Worm (Caenorhabditis elegans): Measurements from ENCODE around the gene wrt-6.

wrt-6 gene

DNA sequence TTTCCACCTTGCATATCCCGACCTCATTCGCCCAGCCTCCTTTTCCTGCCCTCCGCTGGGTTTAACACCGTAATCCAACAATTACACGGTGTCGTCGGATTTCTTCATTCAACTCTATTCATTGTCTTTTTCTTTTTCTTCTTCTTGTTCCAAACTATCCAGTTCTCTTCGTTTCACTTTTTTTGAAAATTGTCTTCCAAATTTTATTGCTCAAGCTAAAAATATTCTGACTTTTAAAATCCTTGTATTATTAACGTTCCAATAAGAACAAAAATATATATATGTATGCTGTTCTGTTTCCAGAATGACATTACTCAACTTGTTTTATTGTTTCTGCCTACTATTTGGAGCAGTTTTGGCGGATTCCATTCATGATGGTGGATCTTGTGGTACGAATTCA, at the start of gene wrt-6:
Gene wrt-6, plus strand, starts transcription at position 301 of the 400 bp plus-strand sequence.
- TF ChIP-seq unc-62 (GFP tag; optimal IDR thresholded peaks at IDR 0.05): no peak

DNA sequence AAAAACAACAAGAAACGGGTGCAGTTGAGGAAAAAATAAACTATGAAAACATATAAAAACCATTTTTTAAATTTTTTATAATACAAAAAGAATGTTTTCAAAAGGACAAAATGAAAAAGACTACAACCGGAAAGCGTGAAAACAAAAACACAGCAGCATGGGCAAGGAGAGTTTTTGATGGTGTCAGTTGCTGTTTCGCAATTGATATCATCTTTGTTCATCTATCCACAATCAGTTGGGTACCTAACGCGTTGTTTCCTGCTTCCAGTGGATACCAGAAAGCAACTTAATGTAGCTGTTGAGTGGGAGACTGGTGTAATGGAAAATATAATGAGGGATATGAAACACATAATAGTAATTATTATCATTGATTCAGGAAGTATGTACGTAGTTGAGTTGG, 40.2 kb upstream of the wrt-6 start:
- no peak for TF ChIP-seq unc-62 (GFP tag; optimal IDR thresholded peaks at IDR 0.05)

- TF ChIP-seq unc-62 (GFP tag; optimal IDR thresholded peaks at IDR 0.05): no peak
Observed at ce11 chrX:3440308-3440707, 39.7 kb upstream of the wrt-6 start.

- TF ChIP-seq unc-62 (GFP tag; optimal IDR thresholded peaks at IDR 0.05): no peak
Observed at ce11 chrX:3441539-3441938, 38.5 kb upstream of the wrt-6 start, which contains the start of gene ZK813.3. ZK813.3 (plus strand) TSS chrX:3441839.

- no peak for TF ChIP-seq unc-62 (GFP tag; optimal IDR thresholded peaks at IDR 0.05)
Observed at ce11 chrX:3443526-3443925, 36.5 kb upstream of the wrt-6 start, which contains the start of gene ZK813.2. ZK813.2 (plus strand) TSS chrX:3443826.

DNA sequence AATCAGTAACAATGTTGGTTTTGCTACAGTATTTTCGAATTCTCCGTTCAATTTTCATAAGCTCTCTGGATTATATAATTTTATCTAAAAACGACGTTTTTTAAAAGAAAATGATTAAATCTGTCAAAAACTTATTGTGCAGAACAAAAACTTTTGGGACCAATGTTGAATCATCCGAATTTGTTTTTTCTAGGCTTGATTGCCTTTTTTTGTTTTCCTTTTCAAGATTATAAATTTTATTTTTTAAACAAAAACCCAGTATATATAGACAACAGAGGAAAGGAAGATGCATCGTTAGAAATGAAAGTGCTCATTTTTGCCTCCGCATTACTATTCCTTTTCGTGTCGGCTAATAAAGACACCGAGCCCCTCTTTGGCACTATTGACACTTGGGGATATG, 35.5 kb upstream of the wrt-6 start, which contains the start of gene ZK813.7:
Gene ZK813.7, plus strand, starts transcription at position 301 of the 400 bp plus-strand sequence.
- TF ChIP-seq unc-62 (GFP tag; optimal IDR thresholded peaks at IDR 0.05): no peak

DNA sequence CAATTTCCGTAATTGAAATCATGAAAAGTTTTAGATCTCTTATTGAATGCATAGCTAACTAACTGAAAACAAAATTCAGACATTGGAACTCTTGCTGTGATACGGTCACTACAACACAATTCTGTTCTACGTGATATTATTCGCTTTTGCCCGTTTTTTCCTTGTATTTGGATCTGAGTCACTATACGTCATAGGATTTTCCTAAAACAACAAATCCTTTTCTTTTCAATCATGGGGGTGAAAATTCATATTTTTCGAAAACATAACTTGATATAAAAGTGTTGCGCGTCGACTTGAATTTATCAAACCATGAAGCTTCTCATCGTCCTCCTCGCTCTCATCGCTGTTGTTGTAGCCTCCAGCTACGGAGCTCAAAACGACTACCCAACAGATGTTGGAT, 34.0 kb upstream of the wrt-6 start, which contains the start of gene ZK813.1:
Gene ZK813.1, plus strand, starts transcription at position 301 of the 400 bp plus-strand sequence.
- TF ChIP-seq unc-62 (GFP tag; optimal IDR thresholded peaks at IDR 0.05): no peak

- no peak for TF ChIP-seq unc-62 (GFP tag; optimal IDR thresholded peaks at IDR 0.05)
Observed at ce11 chrX:3451122-3451521, 28.9 kb upstream of the wrt-6 start, which contains the start of gene ZK813.5. ZK813.5 (minus strand) TSS chrX:3451222.

ce11 chrX:3453870-3454269, 26.2 kb upstream of the wrt-6 start:
- TF ChIP-seq unc-62 (GFP tag; optimal IDR thresholded peaks at IDR 0.05): no peak

DNA sequence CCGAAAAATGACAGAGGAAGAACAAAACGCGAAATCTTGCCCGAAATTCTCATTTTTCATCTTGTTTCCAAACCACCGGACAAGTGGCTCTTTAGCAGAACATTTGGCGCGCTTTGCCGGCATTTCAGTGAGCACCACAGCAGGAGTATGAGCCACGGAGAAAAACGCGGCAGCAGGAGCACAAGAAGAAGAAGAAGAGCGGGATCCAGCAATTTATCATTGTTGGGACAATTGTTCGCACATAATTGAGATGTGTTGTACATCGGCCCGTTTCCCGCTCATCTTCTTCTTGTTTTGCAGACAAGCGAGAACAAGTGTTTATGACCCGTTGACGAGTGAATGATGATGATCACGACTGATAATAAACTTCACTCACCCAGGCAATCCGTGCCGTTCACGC, 24.5 kb upstream of the wrt-6 start:
- TF ChIP-seq unc-62 (GFP tag; optimal IDR thresholded peaks at IDR 0.05): no peak

ce11 chrX:3462086-3462485, 18.0 kb upstream of the wrt-6 start:
- TF ChIP-seq unc-62 (GFP tag; optimal IDR thresholded peaks at IDR 0.05): no peak

ce11 chrX:3463875-3464274, 16.2 kb upstream of the wrt-6 start:
- no peak for TF ChIP-seq unc-62 (GFP tag; optimal IDR thresholded peaks at IDR 0.05)

DNA sequence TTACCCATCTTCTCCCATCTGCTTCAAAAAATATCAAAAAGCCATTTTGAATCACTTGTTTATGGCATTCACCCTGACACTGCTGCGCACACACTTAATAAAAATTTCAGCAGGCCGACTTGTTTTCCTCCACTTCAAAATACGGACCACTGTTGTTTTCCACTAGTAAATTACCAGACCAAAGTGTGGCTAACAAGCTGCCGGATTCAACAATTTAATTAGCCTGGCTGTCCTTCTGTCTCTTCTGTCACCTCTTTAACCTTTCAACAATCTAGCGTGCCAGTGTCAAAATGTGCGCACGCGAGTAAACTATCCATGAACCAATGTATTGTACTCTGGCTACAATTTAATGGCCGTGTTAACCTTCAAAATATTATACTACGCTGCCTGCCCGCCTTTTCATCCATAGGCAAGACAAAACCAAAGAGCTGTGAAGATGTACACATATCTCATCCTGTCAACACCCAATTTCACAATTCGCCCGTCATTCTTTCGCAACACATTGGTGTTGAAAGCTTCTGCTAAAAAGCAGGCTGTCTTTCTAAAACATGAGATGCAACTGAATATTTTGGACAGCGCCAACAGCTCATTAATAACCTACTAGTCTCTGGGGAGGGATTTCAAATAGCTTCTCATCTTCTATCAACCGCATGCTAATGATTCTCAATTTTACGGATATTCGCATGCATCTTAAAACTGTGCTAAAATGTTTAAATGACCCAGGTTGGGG, 15.6 kb upstream of the wrt-6 start:
- TF ChIP-seq unc-62 (GFP tag; optimal IDR thresholded peaks at IDR 0.05): no peak

DNA sequence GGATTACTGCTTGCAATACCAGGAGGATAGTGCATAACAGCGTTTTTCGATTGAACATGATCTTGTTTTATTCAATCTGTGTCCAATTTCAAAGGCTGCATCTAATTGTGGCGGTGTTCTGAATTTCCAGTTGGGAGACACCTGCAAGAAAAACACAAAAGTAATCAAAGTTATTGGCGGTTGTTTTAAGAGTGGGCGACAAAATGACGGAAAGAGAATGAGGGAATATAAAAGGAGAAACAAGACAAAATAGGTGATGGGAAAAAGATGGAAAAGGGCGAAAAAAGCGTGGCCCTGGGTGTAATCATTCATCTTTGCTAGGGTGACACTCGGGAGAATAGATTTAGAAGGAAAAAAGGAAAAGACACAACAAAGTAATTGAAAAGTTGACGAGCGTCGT, 14.3 kb upstream of the wrt-6 start, which contains the start of the genes ZK377.15 and sax-3:
Gene ZK377.15, minus strand, starts transcription at position 101 of the 400 bp plus-strand sequence.
Gene sax-3, minus strand, starts transcription at position 143 of the 400 bp plus-strand sequence.
- TF ChIP-seq unc-62 (GFP tag; optimal IDR thresholded peaks at IDR 0.05): no peak

DNA sequence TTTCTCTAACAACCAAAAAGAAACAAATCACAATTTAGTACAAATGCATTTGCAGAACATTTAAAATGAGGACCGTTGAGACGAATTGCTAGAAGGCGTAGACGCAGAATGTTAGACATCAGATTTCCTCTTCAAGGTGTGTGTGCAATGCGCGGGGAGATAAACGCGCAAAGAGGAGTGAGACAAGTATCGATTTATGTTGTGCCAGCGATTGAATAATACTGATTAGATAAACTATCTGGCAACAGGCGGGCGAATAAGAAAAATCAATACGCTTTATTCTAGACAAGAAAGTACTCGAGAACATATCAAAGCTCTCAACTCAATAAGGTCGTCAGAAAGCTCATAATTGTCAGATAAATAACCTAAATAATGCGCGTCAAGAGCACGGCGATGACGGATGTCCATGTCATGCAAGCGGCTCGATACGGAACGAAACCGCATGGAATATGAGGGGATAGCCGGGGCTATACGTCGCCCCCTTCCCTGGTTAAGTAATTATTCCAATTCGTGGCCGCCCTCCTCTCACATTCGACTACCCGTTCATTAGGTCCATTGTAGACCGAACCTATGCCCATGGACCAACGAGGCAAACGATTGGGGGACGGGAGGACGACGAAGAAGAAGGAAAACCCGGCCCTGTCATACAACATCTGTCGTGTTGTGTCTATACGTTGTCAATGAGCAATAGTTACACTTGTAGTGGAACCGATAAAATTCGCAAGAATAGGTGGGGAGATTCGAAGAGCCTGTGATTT, 12.9 kb upstream of the wrt-6 start:
- no peak for TF ChIP-seq unc-62 (GFP tag; optimal IDR thresholded peaks at IDR 0.05)

DNA sequence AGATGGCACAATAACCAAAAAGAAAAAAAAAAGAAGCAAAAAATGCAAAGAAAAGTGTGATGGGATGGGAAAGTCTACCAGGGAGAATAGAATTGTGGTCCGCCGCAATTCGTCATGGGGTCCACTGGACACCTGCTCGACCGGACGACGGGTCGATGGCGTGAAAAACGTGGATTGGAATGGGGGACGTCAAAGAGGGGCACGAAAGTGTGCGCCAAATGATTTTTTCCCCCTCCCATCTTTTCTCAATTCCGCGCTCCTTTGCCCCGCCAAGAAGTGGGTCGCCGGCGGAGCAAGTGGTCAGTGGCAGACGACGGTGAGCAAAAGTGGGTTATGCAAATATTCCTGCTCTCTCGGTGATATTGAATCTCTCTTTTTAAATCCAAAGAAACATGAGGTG, 12.1 kb upstream of the wrt-6 start:
- TF ChIP-seq unc-62 (GFP tag; optimal IDR thresholded peaks at IDR 0.05): no peak

ce11 chrX:3469332-3469731, 10.7 kb upstream of the wrt-6 start:
- TF ChIP-seq unc-62 (GFP tag; optimal IDR thresholded peaks at IDR 0.05): no peak

Measured in whole organism, dauer.